Worm (Caenorhabditis elegans) whole organism, L1 larva: ENCODE data around the gene srbc-3.

Experiments used
- C16A3.4 ChIP-seq: fragments of 150-350 bp; optimal IDR thresholded peaks from 2 replicates; lab custom pipeline; 2014; ENCODE audit warnings: missing biosample characterization, missing genetic modification characterization
- C34B4.2 ChIP-seq: sonication (generic microtip); optimal IDR thresholded peaks from 2 replicates; lab custom pipeline; 2017; ENCODE audit warnings: mild to moderate bottlenecking, missing genetic modification characterization, missing compliant biosample characterization
- aha-1 ChIP-seq: fragments of 150-350 bp; optimal IDR thresholded peaks from 2 replicates; lab custom pipeline; 2014; ENCODE audit warnings: missing biosample characterization, missing genetic modification characterization
- ama-1 ChIP-seq: fragments of 150-350 bp; optimal IDR thresholded peaks from 2 replicates; lab custom pipeline; 2014
- blmp-1 ChIP-seq: fragments of 150-350 bp; optimal IDR thresholded peaks from 2 replicates; lab custom pipeline; 2014; ENCODE audit warnings: missing biosample characterization, missing genetic modification characterization
- ceh-88 ChIP-seq: fragments of 200-800 bp; sonication (Bioruptor generic); IDR thresholded peaks from 2 replicates; pipeline ENCODE4 v1.3.6; 2022; ENCODE audit warnings: missing genetic modification characterization, missing compliant biosample characterization
- ceh-90 ChIP-seq: sonication (generic microtip); optimal IDR thresholded peaks from 2 replicates; lab custom pipeline; 2016; ENCODE audit warnings: missing genetic modification characterization, missing compliant biosample characterization
- dsc-1 ChIP-seq: sonication (generic microtip); optimal IDR thresholded peaks from 2 replicates; lab custom pipeline; 2016; ENCODE audit warnings: mild to moderate bottlenecking, missing genetic modification characterization, missing compliant biosample characterization
- efl-1 ChIP-seq, 4 experiments: fragments of 150-350 bp; optimal IDR thresholded peaks in 3 of 4; peaks in 1 of 4; 1 replicate in 1 of 4; 2 replicates in 3 of 4; lab custom pipeline; 2014; ENCODE audit warnings: missing biosample characterization in 2 of 4, missing genetic modification characterization in 2 of 4, missing genetic modification reagents in 2 of 4
- efl-3 ChIP-seq: fragments of 200-800 bp; sonication (Bioruptor generic); optimal IDR thresholded peaks from 2 replicates; lab custom pipeline; 2018; ENCODE audit warnings: mild to moderate bottlenecking, missing genetic modification characterization, missing compliant biosample characterization
- egl-13 ChIP-seq: sonication (generic microtip); optimal IDR thresholded peaks from 2 replicates; lab custom pipeline; 2016; ENCODE audit warnings: missing genotype, missing genetic modification reagents, missing genetic modification characterization, missing compliant biosample characterization
- elt-2 ChIP-seq: sonication (generic microtip); optimal IDR thresholded peaks from 2 replicates; lab custom pipeline; 2016; ENCODE audit warnings: missing genetic modification characterization, mild to moderate bottlenecking, inconsistent platforms, missing compliant biosample characterization, missing genetic modification reagents
- elt-3 ChIP-seq, 6 experiments: fragments of 150-350 bp in 1 of 6; sonication (generic microtip); optimal IDR thresholded peaks; 2 replicates each; lab custom pipeline; 2017 to 2018; ENCODE audit warnings: missing biosample characterization in 6 of 6, missing genetic modification characterization in 6 of 6, inconsistent platforms in 1 of 6
- grh-1 ChIP-seq: fragments of 200-800 bp; sonication (Bioruptor generic); IDR thresholded peaks from 2 replicates; pipeline ENCODE4 v1.3.6; 2022; ENCODE audit warnings: missing genetic modification reagents, missing genetic modification characterization, missing compliant biosample characterization
- hlh-17 ChIP-seq: fragments of 200-800 bp; sonication (Bioruptor generic); optimal IDR thresholded peaks from 2 replicates; lab custom pipeline; 2018; ENCODE audit warnings: missing genetic modification characterization, mild to moderate bottlenecking, missing compliant biosample characterization, moderate library complexity, borderline replicate concordance
- irx-1 ChIP-seq: sonication (generic microtip); optimal IDR thresholded peaks from 2 replicates; lab custom pipeline; 2016; ENCODE audit warnings: missing genetic modification characterization, missing compliant biosample characterization
- lin-14 ChIP-seq: fragments of 200-800 bp; sonication (Bioruptor generic); optimal IDR thresholded peaks from 2 replicates; lab custom pipeline; 2018; ENCODE audit warnings: mild to moderate bottlenecking, missing genetic modification characterization, moderate library complexity, missing compliant biosample characterization
- lin-39 ChIP-seq: fragments of 150-350 bp; optimal IDR thresholded peaks from 2 replicates; lab custom pipeline; 2014; ENCODE audit warnings: missing biosample characterization, missing genetic modification reagents, missing genetic modification characterization
- mef-2 ChIP-seq: fragments of 150-350 bp; optimal IDR thresholded peaks from 2 replicates; lab custom pipeline; 2014; ENCODE audit warnings: missing biosample characterization, missing genetic modification characterization
- nhr-11 ChIP-seq: fragments of 150-350 bp; optimal IDR thresholded peaks from 2 replicates; lab custom pipeline; 2014; ENCODE audit warnings: missing biosample characterization, missing genetic modification characterization
- nhr-12 ChIP-seq: sonication (generic microtip); optimal IDR thresholded peaks from 2 replicates; lab custom pipeline; 2017; ENCODE audit warnings: missing biosample characterization, missing genetic modification characterization
- nhr-19 ChIP-seq: fragments of 200-800 bp; sonication (Bioruptor generic); conservative IDR thresholded peaks from 2 replicates; pipeline ENCODE4 v1.3.6; 2022; ENCODE audit warnings: missing genetic modification characterization, missing compliant biosample characterization
- nhr-20 ChIP-seq: sonication (generic microtip); optimal IDR thresholded peaks from 2 replicates; lab custom pipeline; 2016; ENCODE audit warnings: mild to moderate bottlenecking, missing genetic modification characterization, missing compliant biosample characterization
- nhr-237 ChIP-seq: fragments of 150-350 bp; optimal IDR thresholded peaks from 2 replicates; lab custom pipeline; 2014; ENCODE audit warnings: missing biosample characterization, missing genetic modification characterization
- nhr-71 ChIP-seq: sonication (generic microtip); optimal IDR thresholded peaks from 2 replicates; lab custom pipeline; 2016; ENCODE audit warnings: mild to moderate bottlenecking, missing genetic modification characterization, moderate library complexity, missing compliant biosample characterization
- nhr-76 ChIP-seq: sonication (generic microtip); optimal IDR thresholded peaks from 2 replicates; lab custom pipeline; 2017; ENCODE audit warnings: missing biosample characterization, missing genetic modification characterization
- nhr-77 ChIP-seq: fragments of 150-350 bp; optimal IDR thresholded peaks from 2 replicates; lab custom pipeline; 2014; ENCODE audit warnings: missing biosample characterization, missing genetic modification characterization
- nhr-90 ChIP-seq: sonication (generic microtip); optimal IDR thresholded peaks from 2 replicates; lab custom pipeline; 2016; ENCODE audit warnings: mild to moderate bottlenecking, missing genetic modification characterization, missing compliant biosample characterization; ENCODE audit not compliant: poor library complexity
- pqm-1 ChIP-seq: sonication (generic microtip); optimal IDR thresholded peaks from 3 replicates; lab custom pipeline; 2017; ENCODE audit warnings: missing biosample characterization, missing genetic modification characterization
- skn-1 ChIP-seq: fragments of 150-350 bp; optimal IDR thresholded peaks from 2 replicates; lab custom pipeline; 2014; ENCODE audit warnings: missing biosample characterization, missing genetic modification characterization
- sox-4 ChIP-seq: sonication (generic microtip); optimal IDR thresholded peaks from 2 replicates; lab custom pipeline; 2016; ENCODE audit warnings: missing genetic modification characterization, missing compliant biosample characterization
- sup-37 ChIP-seq: fragments of 200-800 bp; sonication (Bioruptor generic); optimal IDR thresholded peaks from 2 replicates; lab custom pipeline; 2018; ENCODE audit warnings: mild to moderate bottlenecking, missing genetic modification characterization, missing compliant biosample characterization
- swsn-7 ChIP-seq: sonication (generic microtip); optimal IDR thresholded peaks from 2 replicates; lab custom pipeline; 2016; ENCODE audit warnings: missing genetic modification characterization, missing compliant biosample characterization
- tbx-2 ChIP-seq: sonication (generic microtip); optimal IDR thresholded peaks from 2 replicates; lab custom pipeline; 2016; ENCODE audit warnings: missing genetic modification characterization, missing compliant biosample characterization
- unc-30 ChIP-seq: sonication (generic microtip); optimal IDR thresholded peaks from 2 replicates; lab custom pipeline; 2017; ENCODE audit warnings: missing biosample characterization, missing genetic modification characterization
- unc-62 ChIP-seq: fragments of 150-350 bp; optimal IDR thresholded peaks from 2 replicates; lab custom pipeline; 2014; ENCODE audit warnings: missing biosample characterization, missing genetic modification reagents, missing genetic modification characterization
- xbp-1 ChIP-seq: sonication (generic microtip); optimal IDR thresholded peaks from 2 replicates; lab custom pipeline; 2016; ENCODE audit warnings: missing genetic modification characterization, missing compliant biosample characterization
- zip-4 ChIP-seq: fragments of 200-800 bp; sonication (Bioruptor generic); optimal IDR thresholded peaks from 2 replicates; lab custom pipeline; 2018; ENCODE audit warnings: mild to moderate bottlenecking, missing genetic modification characterization, moderate library complexity, missing compliant biosample characterization

Gene srbc-3

DNA sequence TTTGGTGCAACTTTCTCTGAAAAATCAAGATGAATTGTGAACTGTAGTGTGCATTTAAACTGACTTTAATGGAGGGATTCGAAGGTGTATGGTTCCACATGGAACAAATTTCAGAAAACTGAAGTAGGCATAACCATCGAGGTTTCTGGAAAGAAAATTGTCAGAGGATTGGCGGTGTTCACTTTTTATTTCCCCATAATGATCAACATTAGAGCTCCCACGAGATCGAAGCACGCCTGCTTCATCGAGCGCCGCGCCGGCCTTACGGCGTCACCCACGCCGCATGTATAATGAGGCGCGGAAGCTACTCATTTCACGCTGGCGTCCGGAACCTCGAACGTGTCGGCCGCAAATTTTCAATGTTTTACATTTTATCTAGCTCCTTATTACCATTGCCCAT, 20.1 kb upstream of the srbc-3 start:
- no peak for TF ChIP-seq ceh-88 (GFP tag; lab: Robert Waterston, UW)
- no peak for TF ChIP-seq lin-14 (GFP tag; lab: Kevin White, UChicago)
- TF ChIP-seq unc-30 (tag; lab: Kevin White, UChicago), result no peak
- no peak for TF ChIP-seq egl-13
- TF ChIP-seq nhr-20 (tag; lab: Kevin White, UChicago), result no peak
- TF ChIP-seq ceh-90, result no peak
- no peak for TF ChIP-seq sox-4
- TF ChIP-seq aha-1 (tag; lab: Kevin White, UChicago), result no peak
- no peak for TF ChIP-seq nhr-77 (tag; lab: Kevin White, UChicago)
- no peak for TF ChIP-seq mef-2 (tag; lab: Kevin White, UChicago)
- TF ChIP-seq elt-2 (tag; lab: Kevin White, UChicago), result no peak
- no peak for TF ChIP-seq irx-1 (tag; lab: Kevin White, UChicago)
- no peak for TF ChIP-seq nhr-12
- TF ChIP-seq C34B4.2 (tag; lab: Kevin White, UChicago), result no peak
- TF ChIP-seq swsn-7 (tag; lab: Kevin White, UChicago), result no peak

DNA sequence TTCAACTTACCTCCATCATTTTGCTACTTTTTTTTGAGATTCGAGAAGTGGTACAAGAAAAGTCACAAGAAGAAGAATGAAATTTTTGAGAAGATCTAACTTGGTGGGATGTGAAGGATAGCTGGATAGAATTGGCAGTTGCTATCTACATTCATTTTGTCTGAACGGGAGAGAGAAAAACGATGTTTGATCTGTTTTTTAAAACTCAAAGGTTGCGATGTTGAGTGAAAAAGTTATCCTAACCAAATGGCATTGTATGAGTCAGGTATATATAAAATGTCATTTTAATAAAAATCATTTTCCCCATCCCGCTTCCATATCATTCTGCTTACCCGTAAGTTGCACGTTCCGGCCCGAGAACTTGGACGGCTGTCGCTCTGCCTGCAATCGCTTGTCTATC, 19.0 kb upstream of the srbc-3 start, which contains the start of gene F35F10.6:
Gene F35F10.6, minus strand, starts transcription at position 101 of the 400 bp plus-strand sequence.
- TF ChIP-seq nhr-90 (tag; lab: Kevin White, UChicago), result no peak

DNA sequence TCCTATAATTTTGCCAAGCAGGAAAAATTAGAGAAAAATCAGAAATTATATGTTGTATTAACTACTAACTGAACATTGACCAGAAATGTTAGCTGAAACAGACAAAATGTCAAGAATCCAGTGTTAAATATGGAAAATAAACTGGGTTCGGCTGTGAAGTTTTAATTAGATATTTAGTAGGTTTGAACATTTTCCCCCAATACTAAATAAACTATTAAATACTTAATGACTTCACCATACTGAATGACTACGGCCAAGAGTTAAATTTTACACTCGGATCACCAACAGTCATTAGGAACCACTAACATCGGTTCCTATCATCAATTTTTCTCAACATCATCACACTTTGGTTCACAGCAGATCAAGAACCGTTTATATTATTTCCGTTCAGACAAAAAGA, 12.9 kb upstream of the srbc-3 start:
- TF ChIP-seq sup-37 (GFP tag; lab: Kevin White, UChicago), result no peak
- no peak for TF ChIP-seq C16A3.4
- TF ChIP-seq nhr-11, result no peak
- no peak for TF ChIP-seq unc-30 (tag; lab: Kevin White, UChicago)
- TF ChIP-seq nhr-90 (tag; lab: Kevin White, UChicago), result no peak
- no peak for TF ChIP-seq elt-2 (tag; lab: Kevin White, UChicago)
- no peak for TF ChIP-seq dsc-1 (tag; lab: Kevin White, UChicago)
- no peak for TF ChIP-seq hlh-17 (GFP tag; lab: Kevin White, UChicago)
- TF ChIP-seq swsn-7 (tag; lab: Kevin White, UChicago), result no peak
- no peak for TF ChIP-seq lin-39 (tag; lab: Kevin White, UChicago)
- TF ChIP-seq nhr-237 (tag; lab: Kevin White, UChicago), result no peak
- TF ChIP-seq nhr-19 (GFP tag; lab: Robert Waterston, UW), result no peak
- TF ChIP-seq nhr-76 (tag; lab: Kevin White, UChicago), result no peak
- no peak for TF ChIP-seq tbx-2 (tag; lab: Kevin White, UChicago)
- no peak for TF ChIP-seq grh-1 (GFP tag; lab: Robert Waterston, UW)
- no peak for TF ChIP-seq efl-3 (GFP tag; lab: Kevin White, UChicago)

DNA sequence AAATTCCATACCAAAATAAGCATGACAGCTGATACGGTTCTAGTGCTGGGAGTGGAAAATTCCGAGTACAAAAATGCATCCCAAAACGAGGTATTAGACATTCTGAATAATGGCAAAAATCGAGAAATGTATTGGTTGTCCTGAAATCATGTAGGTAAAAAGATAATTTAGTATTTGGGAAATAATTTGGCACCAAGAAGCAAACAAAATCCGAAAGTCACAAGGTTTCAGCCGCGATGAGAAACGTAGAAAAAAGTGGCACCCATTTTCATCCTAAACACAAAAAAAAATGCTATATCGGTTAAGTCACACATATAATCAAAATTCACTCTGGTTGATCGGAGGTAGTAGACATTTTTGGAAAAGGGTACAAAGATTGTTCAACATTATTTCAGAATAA, 10.5 kb upstream of the srbc-3 start, which contains the start of gene srx-122:
Gene srx-122, minus strand, starts transcription at position 101 of the 400 bp plus-strand sequence.
- no peak for TF ChIP-seq ama-1 (lab: Kevin White, UChicago)
- no peak for TF ChIP-seq skn-1 (tag; lab: Kevin White, UChicago)
- no peak for TF ChIP-seq nhr-71 (tag; lab: Kevin White, UChicago)
- TF ChIP-seq blmp-1 (tag; lab: Kevin White, UChicago), result no peak
- TF ChIP-seq xbp-1 (tag; lab: Kevin White, UChicago), result no peak
- TF ChIP-seq, all 84 proteins: peak for 0

DNA sequence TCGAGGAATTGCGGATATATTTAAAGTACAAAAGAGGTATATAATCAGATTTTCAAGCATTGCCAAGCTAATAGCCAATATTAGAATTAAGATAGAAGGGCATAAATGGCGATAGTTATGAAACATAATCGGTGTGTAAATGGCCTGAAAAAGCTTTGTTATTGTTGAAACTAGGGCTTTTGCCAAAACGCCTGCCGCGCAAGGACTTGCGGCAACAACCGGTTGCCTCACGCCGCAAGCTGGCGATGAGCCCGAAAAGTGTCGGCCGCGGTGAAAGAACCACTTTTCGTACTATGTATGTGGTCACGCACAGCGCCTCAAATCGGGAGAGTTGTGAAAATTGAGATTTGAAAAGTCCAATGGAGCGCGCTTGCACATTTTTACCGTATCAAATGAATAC, 8.8 kb upstream of the srbc-3 start:
- TF ChIP-seq efl-1 (optimal IDR thresholded peaks at IDR 0.05; lab: Kevin White, UChicago) (no peak), efl-1 (GFP tag; optimal IDR thresholded peaks at IDR 0.05 in 1 of 2; lab: Kevin White, UChicago) (no peak), zip-4 (no peak), egl-13 (no peak), pqm-1 (tag; lab: Kevin White, UChicago) (no peak), unc-62 (GFP tag; lab: Kevin White, UChicago) (no peak), elt-3 (tag; optimal IDR thresholded peaks at IDR 0.05; lab: Kevin White, UChicago) (no peak), efl-3 (GFP tag; lab: Kevin White, UChicago) (no peak)
